Fruit fly (Drosophila melanogaster): Measurements from ENCODE around the gene vret.
A peak's percentile ranks its signal among the peaks of the same experiment; 100 is the strongest.

The vret gene

dm6 chr3R:22780135-22780534 is 34.8 kb upstream of the vret start (continued):
- TF ChIP-seq pita (GFP tag; optimal IDR thresholded peaks at IDR 0.05) (no peak), crp (GFP tag; optimal IDR thresholded peaks at IDR 0.05) (peak in 1 of 2 experiments; percentile 12), slou (GFP tag; optimal IDR thresholded peaks at IDR 0.05) (no peak), CG32532 (GFP tag; IDR thresholded peaks at IDR 0.05) (0 out of 2 replicates have a peak, but pooled peaks have one; percentile 28), Six4 (GFP tag; optimal IDR thresholded peaks at IDR 0.05) (no peak), GATAe (GFP tag; conservative IDR thresholded peaks at IDR 0.05) (no peak), Deaf1 (tag; optimal IDR thresholded peaks at IDR 0.05) (no peak), D (optimal IDR thresholded peaks at IDR 0.05) (no peak), D (GFP tag; optimal IDR thresholded peaks at IDR 0.05) (peak; percentile 28), Hr78 (GFP tag; optimal IDR thresholded peaks at IDR 0.05) (peak in 1 of 2 experiments; percentile 59), croc (GFP tag; conservative IDR thresholded peaks at IDR 0.05) (no peak), Ptx1 (GFP tag; IDR thresholded peaks at IDR 0.05) (no peak), Xrp1 (GFP tag; IDR thresholded peaks at IDR 0.05) (no peak), CG5953 (GFP tag; IDR thresholded peaks at IDR 0.05) (no peak), CG3847 (GFP tag; IDR thresholded peaks at IDR 0.05) (no peak), Awh (GFP tag; IDR thresholded peaks at IDR 0.05) (0 out of 2 replicates have a peak, but pooled peaks have one; percentile 37), jing (GFP tag; optimal IDR thresholded peaks at IDR 0.05) (no peak), Blimp-1 (GFP tag; optimal IDR thresholded peaks at IDR 0.05) (peak; percentile 12), fd96Cb (tag; optimal IDR thresholded peaks at IDR 0.05) (no peak), trh (GFP tag; optimal IDR thresholded peaks at IDR 0.05) (no peak), CG10462 (GFP tag; optimal IDR thresholded peaks at IDR 0.05) (no peak), Drgx (GFP tag; IDR thresholded peaks at IDR 0.05) (0 out of 2 replicates have a peak, but pooled peaks have one; percentile 33), Pdp1 (GFP tag; optimal IDR thresholded peaks at IDR 0.05) (peak in 1 of 2 experiments; percentile 31), gcm (GFP tag; optimal IDR thresholded peaks at IDR 0.05) (peak; percentile 35), HLHmδ (GFP tag; optimal IDR thresholded peaks at IDR 0.05) (peak; percentile 34), ab (GFP tag; optimal IDR thresholded peaks at IDR 0.05) (no peak), CG11398 (GFP tag; optimal IDR thresholded peaks at IDR 0.05) (no peak), br (optimal IDR thresholded peaks at IDR 0.05) (no peak), Mes4 (GFP tag; optimal IDR thresholded peaks at IDR 0.05) (no peak), sens (GFP tag) (peak; percentile 55), vvl (GFP tag; IDR thresholded peaks at IDR 0.05) (peak; percentile 95), CG34224 (GFP tag; IDR thresholded peaks at IDR 0.05; ENCODE audit: partially characterized antibody) (no peak), CG4617 (GFP tag; optimal IDR thresholded peaks at IDR 0.05; ENCODE audit: borderline replicate concordance) (no peak), CG10543 (GFP tag; optimal IDR thresholded peaks at IDR 0.05) (peak; percentile 3), ssp (GFP tag; IDR thresholded peaks at IDR 0.05) (no peak), CG2199 (GFP tag; IDR thresholded peaks at IDR 0.05) (0 out of 3 replicates have a peak, but pooled peaks have one; percentile 26), sisA (GFP tag; IDR thresholded peaks at IDR 0.05) (no peak), CG1647 (GFP tag; optimal IDR thresholded peaks at IDR 0.05) (no peak), maf-S (GFP tag; optimal IDR thresholded peaks at IDR 0.05) (no peak), grau (tag; optimal IDR thresholded peaks at IDR 0.05) (no peak), CG11093 (GFP tag; IDR thresholded peaks at IDR 0.05) (no peak), CG12299 (tag; optimal IDR thresholded peaks at IDR 0.05) (no peak), oc (tag; optimal IDR thresholded peaks at IDR 0.05) (no peak), CG10366 (GFP tag; IDR thresholded peaks at IDR 0.05) (peak; percentile 35; the same call in 1 of the 2 replicates), row (GFP tag; IDR thresholded peaks at IDR 0.05) (0 out of 3 replicates have a peak, but pooled peaks have one; percentile 13), CG7372 (GFP tag; IDR thresholded peaks at IDR 0.05) (no peak), tap (tag; optimal IDR thresholded peaks at IDR 0.05) (no peak), tx (GFP tag; optimal IDR thresholded peaks at IDR 0.05) (no peak), Doc3 (GFP tag; IDR thresholded peaks at IDR 0.05; ENCODE audit: partially characterized antibody) (no peak), CG5180 (GFP tag; optimal IDR thresholded peaks at IDR 0.05) (no peak), crol (GFP tag; IDR thresholded peaks at IDR 0.05) (0 out of 2 replicates have a peak, but pooled peaks have one; percentile 22)

Measured in whole organism, embryonic.